Worm (Caenorhabditis elegans): ENCODE results near the gene srv-25.

DNA sequence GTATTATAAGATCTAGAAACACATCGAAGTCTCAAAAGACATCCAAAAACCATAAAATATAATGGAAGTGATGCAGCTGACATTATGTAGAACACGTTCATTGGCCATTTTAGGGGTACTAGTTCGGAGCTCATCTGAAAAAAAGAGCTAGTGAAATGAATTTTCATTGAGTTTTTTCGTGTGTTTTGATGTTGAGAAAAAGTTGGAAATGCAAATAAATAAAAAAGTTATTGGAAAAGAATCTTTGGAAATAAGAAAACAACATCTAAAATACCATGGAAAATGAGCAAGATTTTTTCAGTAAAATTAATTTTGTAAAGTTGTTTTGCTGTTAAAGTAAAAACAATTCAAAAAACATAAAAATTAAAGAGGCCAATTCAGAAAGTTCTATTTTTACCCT lies 12.8 kb downstream of the srv-25 start, which contains the start of gene srv-24:
- no peak for TF ChIP-seq W03F9.2 (tag; optimal IDR thresholded peaks at IDR 0.05)
- TF ChIP-seq dao-5 (tag; optimal IDR thresholded peaks at IDR 0.05): no peak
